Worm (Caenorhabditis elegans) whole organism, late embryonic: ENCODE data around the gene C14B9.2.

Source experiments
- C08G9.2 ChIP-seq: sonication (generic microtip); optimal IDR thresholded peaks from 2 replicates; lab custom pipeline; 2016; ENCODE audit warnings: mild to moderate bottlenecking, missing genetic modification characterization, moderate library complexity, missing compliant biosample characterization
- C38D4.7 ChIP-seq: fragments of 200-800 bp; sonication (Bioruptor generic); optimal IDR thresholded peaks from 2 replicates; lab custom pipeline; 2018; ENCODE audit warnings: mild to moderate bottlenecking, missing genetic modification characterization, moderate library complexity, missing compliant biosample characterization
- K02D7.2 ChIP-seq: sonication (generic microtip); optimal IDR thresholded peaks from 2 replicates; lab custom pipeline; 2017; ENCODE audit warnings: mild to moderate bottlenecking, missing genetic modification characterization, missing compliant biosample characterization
- K09A11.1 ChIP-seq: sonication (generic microtip); optimal IDR thresholded peaks from 2 replicates; lab custom pipeline; 2017; ENCODE audit warnings: antibody characterized with exemption, mild to moderate bottlenecking, missing genetic modification characterization, missing compliant biosample characterization; ENCODE audit not compliant: insufficient read depth
- T23F11.4 ChIP-seq: fragments of 200-800 bp; sonication (Bioruptor generic); optimal IDR thresholded peaks from 2 replicates; lab custom pipeline; 2018; ENCODE audit warnings: mild to moderate bottlenecking, missing genetic modification characterization, missing compliant biosample characterization
- Y22D7AL.16 ChIP-seq: sonication (generic microtip); optimal IDR thresholded peaks from 2 replicates; lab custom pipeline; 2016; ENCODE audit warnings: missing genetic modification characterization, missing compliant biosample characterization
- ceh-14 ChIP-seq: sonication (generic microtip); optimal IDR thresholded peaks from 2 replicates; lab custom pipeline; 2016; ENCODE audit warnings: missing genotype, missing genetic modification characterization, missing compliant biosample characterization
- ceh-30 ChIP-seq: fragments of 150-350 bp; optimal IDR thresholded peaks from 2 replicates; lab custom pipeline; 2014; ENCODE audit warnings: missing biosample characterization, missing genetic modification characterization
- ceh-31 ChIP-seq: sonication (generic microtip); optimal IDR thresholded peaks from 2 replicates; lab custom pipeline; 2016; ENCODE audit warnings: missing genetic modification characterization, missing compliant biosample characterization
- che-1 ChIP-seq: sonication (generic microtip); optimal IDR thresholded peaks from 2 replicates; lab custom pipeline; 2016; ENCODE audit warnings: mild to moderate bottlenecking, missing genetic modification characterization, missing compliant biosample characterization
- eyg-1 ChIP-seq: sonication (generic microtip); optimal IDR thresholded peaks from 2 replicates; lab custom pipeline; 2016; ENCODE audit warnings: missing genotype, missing genetic modification characterization, missing compliant biosample characterization
- fkh-6 ChIP-seq: sonication (generic microtip); optimal IDR thresholded peaks from 2 replicates; lab custom pipeline; 2016; ENCODE audit warnings: missing genetic modification characterization, missing compliant biosample characterization
- hlh-15 ChIP-seq: sonication (generic microtip); optimal IDR thresholded peaks from 2 replicates; lab custom pipeline; 2016; ENCODE audit warnings: missing genetic modification characterization, missing compliant biosample characterization
- hlh-8 ChIP-seq: sonication (generic microtip); optimal IDR thresholded peaks from 2 replicates; lab custom pipeline; 2016; ENCODE audit warnings: missing genotype, missing genetic modification characterization, missing compliant biosample characterization
- lim-6 ChIP-seq: sonication (generic microtip); optimal IDR thresholded peaks from 2 replicates; lab custom pipeline; 2016; ENCODE audit warnings: missing genetic modification characterization, missing compliant biosample characterization
- mec-3 ChIP-seq: sonication (generic microtip); optimal IDR thresholded peaks from 2 replicates; lab custom pipeline; 2016; ENCODE audit warnings: borderline replicate concordance, missing genetic modification characterization, missing compliant biosample characterization
- nfya-1 ChIP-seq: sonication (generic microtip); optimal IDR thresholded peaks from 2 replicates; lab custom pipeline; 2017; ENCODE audit warnings: missing genetic modification characterization, mild to moderate bottlenecking, missing compliant biosample characterization, antibody characterized with exemption, moderate library complexity
- odd-2 ChIP-seq: sonication (generic microtip); optimal IDR thresholded peaks from 2 replicates; lab custom pipeline; 2017; ENCODE audit warnings: antibody characterized with exemption, mild to moderate bottlenecking, missing genetic modification characterization, missing compliant biosample characterization
- pag-3 ChIP-seq: sonication (generic microtip); optimal IDR thresholded peaks from 2 replicates; lab custom pipeline; 2016; ENCODE audit warnings: missing compliant biosample characterization, missing genetic modification characterization, borderline replicate concordance
- pat-9 ChIP-seq: fragments of 200-800 bp; sonication (Bioruptor generic); optimal IDR thresholded peaks from 2 replicates; lab custom pipeline; 2018; ENCODE audit warnings: mild to moderate bottlenecking, missing genetic modification characterization, moderate library complexity, missing compliant biosample characterization
- pha-2 ChIP-seq: sonication (generic microtip); optimal IDR thresholded peaks from 2 replicates; lab custom pipeline; 2017; ENCODE audit warnings: mild to moderate bottlenecking, missing genetic modification characterization, missing compliant biosample characterization
- pha-4 ChIP-seq: fragments of 150-350 bp; optimal IDR thresholded peaks from 2 replicates; lab custom pipeline; 2018; ENCODE audit warnings: missing biosample characterization, missing genetic modification reagents, missing genetic modification characterization
- ref-2 ChIP-seq: sonication (generic microtip); optimal IDR thresholded peaks from 2 replicates; lab custom pipeline; 2016; ENCODE audit warnings: missing genetic modification characterization, missing compliant biosample characterization
- rnt-1 ChIP-seq: sonication (generic microtip); optimal IDR thresholded peaks from 2 replicates; lab custom pipeline; 2016; ENCODE audit warnings: missing genetic modification characterization, missing compliant biosample characterization
- sox-2 ChIP-seq: fragments of 200-800 bp; sonication (Bioruptor generic); IDR thresholded peaks from 2 replicates; pipeline ENCODE4 v1.3.6; 2022; ENCODE audit warnings: missing genetic modification reagents, missing genetic modification characterization, missing compliant biosample characterization
- sox-4 ChIP-seq: sonication (generic microtip); optimal IDR thresholded peaks from 2 replicates; lab custom pipeline; 2017; ENCODE audit warnings: mild to moderate bottlenecking, missing genetic modification characterization, inconsistent platforms, missing compliant biosample characterization
- tbx-2 ChIP-seq: sonication (generic microtip); optimal IDR thresholded peaks from 2 replicates; lab custom pipeline; 2016; ENCODE audit warnings: missing genetic modification characterization, missing compliant biosample characterization
- ttx-3 ChIP-seq: sonication (generic microtip); optimal IDR thresholded peaks from 2 replicates; lab custom pipeline; 2016; ENCODE audit warnings: missing genetic modification reagents, missing genetic modification characterization, missing compliant biosample characterization
- ztf-16 ChIP-seq: sonication (generic microtip); optimal IDR thresholded peaks from 2 replicates; lab custom pipeline; 2017; ENCODE audit warnings: missing genetic modification characterization, missing compliant biosample characterization

Gene C14B9.2

DNA sequence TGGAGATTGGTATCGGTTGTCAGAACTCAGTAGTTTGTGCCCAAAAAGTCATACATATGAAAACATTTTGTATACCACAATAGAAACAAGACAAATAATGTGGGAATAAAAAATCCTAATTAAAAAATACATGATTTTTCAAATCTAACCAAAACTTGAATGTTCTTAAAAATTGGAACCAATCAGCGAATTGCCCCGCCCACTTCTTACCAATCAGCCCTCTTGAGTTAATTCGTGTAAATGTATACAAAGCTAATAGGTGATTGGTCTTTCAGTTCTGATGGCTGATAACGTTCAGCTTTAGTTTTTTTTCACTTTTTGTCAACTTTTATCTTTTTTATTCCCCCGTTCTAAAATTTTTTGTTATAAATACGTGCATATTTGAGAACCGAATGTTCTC is 41.8 kb downstream of the C14B9.2 start:
- TF ChIP-seq tbx-2, result no peak
- peak; percentile 96 for TF ChIP-seq nfya-1

- TF ChIP-seq sox-4 (tag; lab: Kevin White, UChicago) (no peak), nfya-1 (no peak), tbx-2 (no peak), sox-2 (no peak)
Measured at ce11 chrIII:8176265-8176664, 42.8 kb downstream of the C14B9.2 start, which contains the start of gene C50C3.12. C50C3.12 (plus strand) TSS chrIII:8176565.

DNA sequence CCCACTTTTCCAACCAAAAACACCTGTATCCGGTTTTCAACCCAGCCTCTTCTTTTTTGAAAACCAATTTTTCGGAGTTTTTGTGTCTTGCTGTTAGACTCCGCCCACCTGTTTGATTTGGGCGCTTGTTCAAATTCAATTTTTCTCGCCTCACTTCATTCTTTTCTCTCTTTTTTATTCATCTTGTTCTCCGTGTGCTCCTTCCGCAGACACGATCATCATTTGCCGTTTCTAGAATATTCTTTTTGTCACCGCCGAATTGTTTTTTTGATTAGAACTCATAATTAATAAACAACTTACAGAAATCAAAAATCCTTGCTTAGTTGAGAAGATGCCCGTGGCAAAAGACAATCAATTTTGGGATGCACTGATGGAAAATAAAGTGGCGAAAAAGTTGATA is 45.5 kb downstream of the C14B9.2 start, which contains the start of gene C50C3.5:
TSS of gene C50C3.5 (plus strand) at position 301 of the 400 bp plus-strand sequence.
- no peak for TF ChIP-seq ceh-14 (tag; lab: Kevin White, UChicago)
- no peak for TF ChIP-seq pha-4 (tag; lab: Kevin White, UChicago)
- no peak for TF ChIP-seq K02D7.2 (tag; lab: Kevin White, UChicago)
- TF ChIP-seq C08G9.2 (tag; lab: Kevin White, UChicago), result no peak
- TF ChIP-seq che-1 (tag; lab: Kevin White, UChicago), result no peak
- TF ChIP-seq pag-3 (tag; lab: Kevin White, UChicago), result no peak
- TF ChIP-seq pat-9 (tag; lab: Kevin White, UChicago), result no peak
- TF ChIP-seq, all 69 proteins: peak for 0

- TF ChIP-seq ref-2 (tag; lab: Kevin White, UChicago) (no peak), odd-2 (no peak), T23F11.4 (GFP tag; lab: Kevin White, UChicago) (no peak)
Measured at ce11 chrIII:8181581-8181980, 48.1 kb downstream of the C14B9.2 start, which contains the start of gene spc-2. spc-2 (plus strand) TSS chrIII:8181881.

- no peak for TF ChIP-seq ttx-3 (tag; lab: Kevin White, UChicago)
- TF ChIP-seq K09A11.1 (tag; lab: Kevin White, UChicago), result no peak
- TF ChIP-seq lim-6 (tag; lab: Kevin White, UChicago), result no peak
- TF ChIP-seq pha-2 (tag; lab: Kevin White, UChicago), result no peak
- TF ChIP-seq C38D4.7, result no peak
- TF ChIP-seq pat-9 (tag; lab: Kevin White, UChicago), result no peak
- no peak for TF ChIP-seq ceh-31 (tag; lab: Kevin White, UChicago)
- TF ChIP-seq ztf-16, result no peak
- TF ChIP-seq mec-3 (tag; lab: Kevin White, UChicago), result no peak
- TF ChIP-seq pha-4 (tag; lab: Kevin White, UChicago), result no peak
- TF ChIP-seq hlh-8 (tag; lab: Kevin White, UChicago), result no peak
- TF ChIP-seq, all 69 proteins: peak for 0
Measured at ce11 chrIII:8182573-8182972, 49.1 kb downstream of the C14B9.2 start.

ce11 chrIII:8185130-8185529 is 51.7 kb downstream of the C14B9.2 start:
- TF ChIP-seq rnt-1 (tag; lab: Kevin White, UChicago) (no peak), Y22D7AL.16 (tag; lab: Kevin White, UChicago) (no peak), ceh-30 (tag; lab: Kevin White, UChicago) (no peak), eyg-1 (tag; lab: Kevin White, UChicago) (no peak), hlh-15 (no peak), fkh-6 (no peak)
